6 worm cellular contexts compared by ENCODE assay signal in genomic region chrIII:8392307-8392706, ce11.
TF ChIP-seq lines count a peak whose summit lies in the region.

No protein-coding gene starts in this region.

TF ChIP-seq in whole organism, L1 larva, 84 proteins besides CTCF, POLR2A, EP300 and RAD21 (continues in another document):
- TF ChIP-seq unc-86 (tag; optimal IDR thresholded peaks at IDR 0.05; lab: Kevin White, UChicago) (peak; percentile 62), C34B4.2 (tag; optimal IDR thresholded peaks at IDR 0.05; lab: Kevin White, UChicago) (no peak), dpl-1 (GFP tag; optimal IDR thresholded peaks at IDR 0.05; lab: Kevin White, UChicago) (peak in 1 of 3 experiments; percentile 43), nhr-47 (tag; optimal IDR thresholded peaks at IDR 0.05; lab: Kevin White, UChicago) (peak; percentile 42), fkh-8 (tag; optimal IDR thresholded peaks at IDR 0.05; lab: Kevin White, UChicago) (peak; percentile 78), egl-13 (tag; optimal IDR thresholded peaks at IDR 0.05; lab: Kevin White, UChicago) (peak; percentile 63), isw-1 (GFP tag; IDR thresholded peaks at IDR 0.05; lab: Robert Waterston, UW) (peak; percentile 7; the same call in 1 of the 2 replicates), pax-3 (tag; optimal IDR thresholded peaks at IDR 0.05; lab: Kevin White, UChicago) (peak; percentile 50), unc-62 (GFP tag; optimal IDR thresholded peaks at IDR 0.05; lab: Kevin White, UChicago) (no peak), ceh-82 (tag; optimal IDR thresholded peaks at IDR 0.05; lab: Kevin White, UChicago) (peak in 1 of 3 experiments; percentile 61), aly-2 (tag; optimal IDR thresholded peaks at IDR 0.05; lab: Kevin White, UChicago) (no peak), nhr-90 (tag; optimal IDR thresholded peaks at IDR 0.05; lab: Kevin White, UChicago; ENCODE audit: poor library complexity) (no peak), nhr-19 (GFP tag; conservative IDR thresholded peaks at IDR 0.05; lab: Robert Waterston, UW) (no peak), elt-3 (tag; optimal IDR thresholded peaks at IDR 0.05; lab: Kevin White, UChicago) (no peak), tbx-2 (tag; optimal IDR thresholded peaks at IDR 0.05; lab: Kevin White, UChicago) (peak; percentile 4)

TF ChIP-seq in whole organism, L2 larva, 48 proteins besides CTCF, POLR2A, EP300 and RAD21 (continues in another document):
- TF ChIP-seq sma-9 (GFP tag; optimal IDR thresholded peaks at IDR 0.05; lab: Kevin White, UChicago) (no peak), sma-9 (tag; optimal IDR thresholded peaks at IDR 0.05; lab: Kevin White, UChicago) (no peak), nhr-12 (tag; optimal IDR thresholded peaks at IDR 0.05; lab: Kevin White, UChicago) (no peak), ztf-11 (tag; optimal IDR thresholded peaks at IDR 0.05; lab: Kevin White, UChicago) (no peak), F13H6.1 (tag; optimal IDR thresholded peaks at IDR 0.05; lab: Kevin White, UChicago) (peak; percentile 20), unc-55 (GFP tag; optimal IDR thresholded peaks at IDR 0.05; lab: Kevin White, UChicago) (peak; percentile 50), crh-2 (tag; optimal IDR thresholded peaks at IDR 0.05; lab: Kevin White, UChicago) (no peak), lsy-2 (tag; optimal IDR thresholded peaks at IDR 0.05; lab: Kevin White, UChicago) (peak in 1 of 2 experiments; percentile 46), C34F6.9 (tag; optimal IDR thresholded peaks at IDR 0.05; lab: Kevin White, UChicago) (peak; percentile 73), zag-1 (tag; optimal IDR thresholded peaks at IDR 0.05; lab: Kevin White, UChicago) (peak; percentile 51), nhr-129 (tag; optimal IDR thresholded peaks at IDR 0.05; lab: Kevin White, UChicago) (peak; percentile 97), ceh-16 (tag; optimal IDR thresholded peaks at IDR 0.05; lab: Kevin White, UChicago) (no peak), lin-13 (GFP tag; optimal IDR thresholded peaks at IDR 0.05; lab: Kevin White, UChicago) (peak; percentile 19), mab-5 (tag; optimal IDR thresholded peaks at IDR 0.05; lab: Kevin White, UChicago) (no peak), lin-11 (tag; optimal IDR thresholded peaks at IDR 0.05; lab: Kevin White, UChicago) (peak; percentile 11), fos-1 (tag; optimal IDR thresholded peaks at IDR 0.05; lab: Kevin White, UChicago) (peak; percentile 4)

TF ChIP-seq in whole organism, L3 larva, 47 proteins besides CTCF, POLR2A, EP300 and RAD21:
- TF ChIP-seq nhr-23 (tag; optimal IDR thresholded peaks at IDR 0.05; lab: Kevin White, UChicago) (no peak), nfya-1 (tag; optimal IDR thresholded peaks at IDR 0.05; lab: Kevin White, UChicago; ENCODE audit: insufficient read depth) (peak; percentile 71), daf-12 (tag; optimal IDR thresholded peaks at IDR 0.05; lab: Kevin White, UChicago) (no peak), hmg-11 (tag; optimal IDR thresholded peaks at IDR 0.05; lab: Kevin White, UChicago) (peak; percentile 38), fkh-10 (GFP tag; optimal IDR thresholded peaks at IDR 0.05; lab: Kevin White, UChicago) (peak; percentile 29), tbx-2 (tag; optimal IDR thresholded peaks at IDR 0.05; lab: Kevin White, UChicago) (peak; percentile 10), lin-39 (tag; optimal IDR thresholded peaks at IDR 0.05; lab: Kevin White, UChicago) (peak; percentile 50)

TF ChIP-seq in whole organism, L4 larva, 104 proteins besides CTCF, POLR2A, EP300 and RAD21 (continues in another document):
- TF ChIP-seq nhr-11 (tag; optimal IDR thresholded peaks at IDR 0.05; lab: Kevin White, UChicago) (no peak), mes-2 (tag; optimal IDR thresholded peaks at IDR 0.05; lab: Kevin White, UChicago; ENCODE audit: poor library complexity, severe bottlenecking) (no peak), egl-43 (GFP tag; IDR thresholded peaks at IDR 0.05; lab: Robert Waterston, UW) (no peak), ces-1 (GFP tag; optimal IDR thresholded peaks at IDR 0.05; lab: Kevin White, UChicago) (no peak), snpc-4 (tag; optimal IDR thresholded peaks at IDR 0.05; lab: Kevin White, UChicago) (no peak), unc-62 (GFP tag; optimal IDR thresholded peaks at IDR 0.05 in 1 of 2; lab: Kevin White, UChicago) (peak in 1 of 2 experiments; percentile 4), unc-62 (tag; optimal IDR thresholded peaks at IDR 0.05; lab: Kevin White, UChicago) (no peak), madf-9 (GFP tag; conservative IDR thresholded peaks at IDR 0.05; lab: Robert Waterston, UW) (no peak), jun-1 (tag; optimal IDR thresholded peaks at IDR 0.05; lab: Kevin White, UChicago) (no peak), hlh-11 (tag; optimal IDR thresholded peaks at IDR 0.05; lab: Kevin White, UChicago) (no peak), snpc-1.2 (GFP tag; IDR thresholded peaks at IDR 0.05; lab: Robert Waterston, UW) (no peak), duxl-1 (tag; optimal IDR thresholded peaks at IDR 0.05; lab: Kevin White, UChicago; ENCODE audit: poor library complexity) (no peak), daf-12 (tag; optimal IDR thresholded peaks at IDR 0.05; lab: Kevin White, UChicago) (no peak), lin-13 (GFP tag; optimal IDR thresholded peaks at IDR 0.05; lab: Kevin White, UChicago) (no peak), dmd-6 (GFP tag; IDR thresholded peaks at IDR 0.05; lab: Robert Waterston, UW) (peak; percentile 14; the same call in 1 of the 2 replicates), pqm-1 (tag; optimal IDR thresholded peaks at IDR 0.05; lab: Kevin White, UChicago) (no peak), lsy-2 (tag; optimal IDR thresholded peaks at IDR 0.05; lab: Kevin White, UChicago) (peak; percentile 33 to 56), php-3 (GFP tag; IDR thresholded peaks at IDR 0.05; lab: Robert Waterston, UW) (no peak), zfp-2 (tag; optimal IDR thresholded peaks at IDR 0.05; lab: Kevin White, UChicago) (no peak)

TF ChIP-seq in whole organism, late embryonic, 69 proteins besides CTCF, POLR2A, EP300 and RAD21:
- peak; percentile 81 for TF ChIP-seq unc-42 (tag; optimal IDR thresholded peaks at IDR 0.05; lab: Kevin White, UChicago)
- no peak for TF ChIP-seq C08G9.2 (tag; optimal IDR thresholded peaks at IDR 0.05; lab: Kevin White, UChicago)

TF ChIP-seq in whole organism, young adult, 124 proteins besides CTCF, POLR2A, EP300 and RAD21:
- TF ChIP-seq ztf-26 (tag; optimal IDR thresholded peaks at IDR 0.05; lab: Kevin White, UChicago) (no peak), lag-1 (GFP tag; IDR thresholded peaks at IDR 0.05; lab: Robert Waterston, UW) (no peak), snpc-4 (GFP tag; optimal IDR thresholded peaks at IDR 0.05; lab: Kevin White, UChicago) (no peak), snpc-4 (tag; optimal IDR thresholded peaks at IDR 0.05; lab: Kevin White, UChicago) (no peak), nhr-90 (tag; optimal IDR thresholded peaks at IDR 0.05; lab: Kevin White, UChicago) (no peak), ceh-79 (tag; optimal IDR thresholded peaks at IDR 0.05; lab: Kevin White, UChicago) (no peak), die-1 (tag; optimal IDR thresholded peaks at IDR 0.05; lab: Kevin White, UChicago) (no peak), K12H6.12 (tag; optimal IDR thresholded peaks at IDR 0.05; lab: Kevin White, UChicago) (peak; percentile 22), Y53F4B.3 (GFP tag; IDR thresholded peaks at IDR 0.05; lab: Robert Waterston, UW) (no peak), nfyb-1 (GFP tag; IDR thresholded peaks at IDR 0.05; lab: Robert Waterston, UW) (0 out of 2 replicates have a peak, but pooled peaks have one; percentile 19)
TF ChIP-seq in whole organism, young adult: peak in this region for 2.
